Worm (Caenorhabditis elegans) whole organism, L1 larva: ENCODE results near the gene wht-6.

Experiments used
- C04F5.9 ChIP-seq: sonication (generic microtip); optimal IDR thresholded peaks from 2 replicates; lab custom pipeline; 2016; ENCODE audit warnings: missing genetic modification characterization, missing compliant biosample characterization
- C16A3.4 ChIP-seq: fragments of 150-350 bp; optimal IDR thresholded peaks from 2 replicates; lab custom pipeline; 2014; ENCODE audit warnings: missing biosample characterization, missing genetic modification characterization
- C34B4.2 ChIP-seq: sonication (generic microtip); optimal IDR thresholded peaks from 2 replicates; lab custom pipeline; 2017; ENCODE audit warnings: mild to moderate bottlenecking, missing genetic modification characterization, missing compliant biosample characterization
- alr-1 ChIP-seq: fragments of 200-800 bp; sonication (Bioruptor generic); optimal IDR thresholded peaks from 2 replicates; lab custom pipeline; 2018; ENCODE audit warnings: borderline replicate concordance, mild to moderate bottlenecking, missing genetic modification characterization, missing compliant biosample characterization
- aly-2 ChIP-seq: fragments of 150-350 bp; optimal IDR thresholded peaks from 2 replicates; lab custom pipeline; 2014; ENCODE audit warnings: missing biosample characterization, missing genetic modification characterization
- ama-1 ChIP-seq: fragments of 150-350 bp; optimal IDR thresholded peaks from 2 replicates; lab custom pipeline; 2014
- ces-1 ChIP-seq: fragments of 150-350 bp; optimal IDR thresholded peaks from 2 replicates; lab custom pipeline; 2014; ENCODE audit warnings: missing biosample characterization, missing genetic modification reagents, missing genetic modification characterization
- dpl-1 ChIP-seq, 3 experiments: fragments of 150-350 bp in 2 of 3; sonication (generic microtip) in 1 of 3; optimal IDR thresholded peaks; 2 replicates each; lab custom pipeline; 2014 to 2017; ENCODE audit warnings: missing biosample characterization in 3 of 3, missing genetic modification characterization in 3 of 3, missing genetic modification reagents in 3 of 3
- efl-1 ChIP-seq, 4 experiments: fragments of 150-350 bp; optimal IDR thresholded peaks in 3 of 4; peaks in 1 of 4; 1 replicate in 1 of 4; 2 replicates in 3 of 4; lab custom pipeline; 2014; ENCODE audit warnings: missing biosample characterization in 2 of 4, missing genetic modification characterization in 2 of 4, missing genetic modification reagents in 2 of 4
- egl-13 ChIP-seq: sonication (generic microtip); optimal IDR thresholded peaks from 2 replicates; lab custom pipeline; 2016; ENCODE audit warnings: missing genotype, missing genetic modification reagents, missing genetic modification characterization, missing compliant biosample characterization
- egl-27 ChIP-seq, 2 experiments: fragments of 150-350 bp in 1 of 2; sonication (generic microtip); optimal IDR thresholded peaks; 3 replicates each; lab custom pipeline; 2017 to 2018; ENCODE audit warnings: missing biosample characterization in 2 of 2, missing genetic modification characterization in 2 of 2, missing genetic modification reagents in 2 of 2
- elt-2 ChIP-seq: sonication (generic microtip); optimal IDR thresholded peaks from 2 replicates; lab custom pipeline; 2016; ENCODE audit warnings: missing genetic modification characterization, mild to moderate bottlenecking, inconsistent platforms, missing compliant biosample characterization, missing genetic modification reagents
- ets-5 ChIP-seq: fragments of 200-800 bp; sonication (Bioruptor generic); IDR thresholded peaks from 2 replicates; pipeline ENCODE4 v1.3.6; 2022; ENCODE audit warnings: missing genetic modification characterization, missing compliant biosample characterization
- fkh-10 ChIP-seq: sonication (generic microtip); optimal IDR thresholded peaks from 2 replicates; lab custom pipeline; 2017; ENCODE audit warnings: missing biosample characterization, missing genetic modification reagents, missing genetic modification characterization
- fkh-4 ChIP-seq: sonication (generic microtip); optimal IDR thresholded peaks from 2 replicates; lab custom pipeline; 2016; ENCODE audit warnings: missing compliant biosample characterization, missing genetic modification characterization, borderline replicate concordance
- fkh-8 ChIP-seq: sonication (generic microtip); optimal IDR thresholded peaks from 2 replicates; lab custom pipeline; 2016; ENCODE audit warnings: mild to moderate bottlenecking, missing genetic modification characterization, missing compliant biosample characterization
- fos-1 ChIP-seq: fragments of 150-350 bp; optimal IDR thresholded peaks from 2 replicates; lab custom pipeline; 2014; ENCODE audit warnings: missing biosample characterization, missing genetic modification characterization
- grh-1 ChIP-seq: fragments of 200-800 bp; sonication (Bioruptor generic); IDR thresholded peaks from 2 replicates; pipeline ENCODE4 v1.3.6; 2022; ENCODE audit warnings: missing genetic modification reagents, missing genetic modification characterization, missing compliant biosample characterization
- hpl-2 ChIP-seq: fragments of 150-350 bp; optimal IDR thresholded peaks from 2 replicates; lab custom pipeline; 2014; ENCODE audit warnings: missing biosample characterization, missing genetic modification reagents, missing genetic modification characterization
- jun-1 ChIP-seq: fragments of 150-350 bp; optimal IDR thresholded peaks from 2 replicates; lab custom pipeline; 2014; ENCODE audit warnings: missing biosample characterization, missing genetic modification reagents, missing genetic modification characterization
- lin-14 ChIP-seq: fragments of 200-800 bp; sonication (Bioruptor generic); optimal IDR thresholded peaks from 2 replicates; lab custom pipeline; 2018; ENCODE audit warnings: mild to moderate bottlenecking, missing genetic modification characterization, moderate library complexity, missing compliant biosample characterization
- lin-35 ChIP-seq, 2 experiments: fragments of 150-350 bp; optimal IDR thresholded peaks; 2 replicates each; lab custom pipeline; 2014; ENCODE audit warnings: missing biosample characterization in 2 of 2, missing genetic modification characterization in 2 of 2, missing genetic modification reagents in 2 of 2
- lin-39 ChIP-seq: fragments of 150-350 bp; optimal IDR thresholded peaks from 2 replicates; lab custom pipeline; 2014; ENCODE audit warnings: missing biosample characterization, missing genetic modification reagents, missing genetic modification characterization
- lsy-2 ChIP-seq, 2 experiments: fragments of 150-350 bp; optimal IDR thresholded peaks; 2 replicates each; lab custom pipeline; 2014; ENCODE audit warnings: missing biosample characterization in 2 of 2, missing genetic modification characterization in 2 of 2
- mef-2 ChIP-seq: fragments of 150-350 bp; optimal IDR thresholded peaks from 2 replicates; lab custom pipeline; 2014; ENCODE audit warnings: missing biosample characterization, missing genetic modification characterization
- nhr-11 ChIP-seq: fragments of 150-350 bp; optimal IDR thresholded peaks from 2 replicates; lab custom pipeline; 2014; ENCODE audit warnings: missing biosample characterization, missing genetic modification characterization
- nhr-12 ChIP-seq: sonication (generic microtip); optimal IDR thresholded peaks from 2 replicates; lab custom pipeline; 2017; ENCODE audit warnings: missing biosample characterization, missing genetic modification characterization
- nhr-19 ChIP-seq: fragments of 200-800 bp; sonication (Bioruptor generic); conservative IDR thresholded peaks from 2 replicates; pipeline ENCODE4 v1.3.6; 2022; ENCODE audit warnings: missing genetic modification characterization, missing compliant biosample characterization
- nhr-47 ChIP-seq: sonication (generic microtip); optimal IDR thresholded peaks from 2 replicates; lab custom pipeline; 2016; ENCODE audit warnings: mild to moderate bottlenecking, missing genetic modification characterization, moderate library complexity, missing compliant biosample characterization
- nhr-71 ChIP-seq: sonication (generic microtip); optimal IDR thresholded peaks from 2 replicates; lab custom pipeline; 2016; ENCODE audit warnings: mild to moderate bottlenecking, missing genetic modification characterization, moderate library complexity, missing compliant biosample characterization
- nhr-76 ChIP-seq: sonication (generic microtip); optimal IDR thresholded peaks from 2 replicates; lab custom pipeline; 2017; ENCODE audit warnings: missing biosample characterization, missing genetic modification characterization
- nhr-85 ChIP-seq: sonication (generic microtip); peaks from one replicate; lab custom pipeline; 2016; ENCODE audit warnings: missing genetic modification characterization, inconsistent platforms, missing compliant biosample characterization
- nhr-90 ChIP-seq: sonication (generic microtip); optimal IDR thresholded peaks from 2 replicates; lab custom pipeline; 2016; ENCODE audit warnings: mild to moderate bottlenecking, missing genetic modification characterization, missing compliant biosample characterization; ENCODE audit not compliant: poor library complexity
- pag-3 ChIP-seq: sonication (generic microtip); optimal IDR thresholded peaks from 2 replicates; lab custom pipeline; 2017; ENCODE audit warnings: missing genetic modification characterization, mild to moderate bottlenecking, missing compliant biosample characterization, antibody characterized with exemption, borderline replicate concordance; ENCODE audit not compliant: insufficient read depth
- pqm-1 ChIP-seq: sonication (generic microtip); optimal IDR thresholded peaks from 3 replicates; lab custom pipeline; 2017; ENCODE audit warnings: missing biosample characterization, missing genetic modification characterization
- rnt-1 ChIP-seq: sonication (generic microtip); optimal IDR thresholded peaks from 2 replicates; lab custom pipeline; 2016; ENCODE audit warnings: mild to moderate bottlenecking, missing genetic modification characterization, moderate library complexity, missing compliant biosample characterization
- skn-1 ChIP-seq: fragments of 150-350 bp; optimal IDR thresholded peaks from 2 replicates; lab custom pipeline; 2014; ENCODE audit warnings: missing biosample characterization, missing genetic modification characterization
- snu-23 ChIP-seq: sonication (generic microtip); optimal IDR thresholded peaks from 2 replicates; lab custom pipeline; 2016; ENCODE audit warnings: missing genetic modification characterization, missing compliant biosample characterization
- sptf-1 ChIP-seq: fragments of 150-350 bp; optimal IDR thresholded peaks from 2 replicates; lab custom pipeline; 2014; ENCODE audit warnings: missing biosample characterization, missing genetic modification characterization
- sup-37 ChIP-seq: fragments of 200-800 bp; sonication (Bioruptor generic); optimal IDR thresholded peaks from 2 replicates; lab custom pipeline; 2018; ENCODE audit warnings: mild to moderate bottlenecking, missing genetic modification characterization, missing compliant biosample characterization
- tbx-2 ChIP-seq: sonication (generic microtip); optimal IDR thresholded peaks from 2 replicates; lab custom pipeline; 2016; ENCODE audit warnings: missing genetic modification characterization, missing compliant biosample characterization
- tlp-1 ChIP-seq: fragments of 150-350 bp; optimal IDR thresholded peaks from 2 replicates; lab custom pipeline; 2014; ENCODE audit warnings: missing biosample characterization, missing genetic modification characterization
- unc-130 ChIP-seq: fragments of 150-350 bp; optimal IDR thresholded peaks from 2 replicates; lab custom pipeline; 2017; ENCODE audit warnings: missing biosample characterization, missing genetic modification characterization, inconsistent platforms
- unc-62 ChIP-seq: fragments of 150-350 bp; optimal IDR thresholded peaks from 2 replicates; lab custom pipeline; 2014; ENCODE audit warnings: missing biosample characterization, missing genetic modification reagents, missing genetic modification characterization
- unc-86 ChIP-seq: sonication (generic microtip); optimal IDR thresholded peaks from 2 replicates; lab custom pipeline; 2016; ENCODE audit warnings: missing genetic modification characterization, missing compliant biosample characterization
- xbp-1 ChIP-seq: sonication (generic microtip); optimal IDR thresholded peaks from 2 replicates; lab custom pipeline; 2016; ENCODE audit warnings: missing genetic modification characterization, missing compliant biosample characterization
- ztf-11 ChIP-seq, 2 experiments: sonication (generic microtip); optimal IDR thresholded peaks; 2 replicates each; lab custom pipeline; 2016 to 2017; ENCODE audit warnings: missing genetic modification characterization in 2 of 2, missing biosample characterization in 1 of 2, missing compliant biosample characterization in 1 of 2
- ztf-4 ChIP-seq: fragments of 150-350 bp; optimal IDR thresholded peaks from 2 replicates; lab custom pipeline; 2014; ENCODE audit warnings: missing biosample characterization, missing genetic modification characterization

wht-6 gene

DNA sequence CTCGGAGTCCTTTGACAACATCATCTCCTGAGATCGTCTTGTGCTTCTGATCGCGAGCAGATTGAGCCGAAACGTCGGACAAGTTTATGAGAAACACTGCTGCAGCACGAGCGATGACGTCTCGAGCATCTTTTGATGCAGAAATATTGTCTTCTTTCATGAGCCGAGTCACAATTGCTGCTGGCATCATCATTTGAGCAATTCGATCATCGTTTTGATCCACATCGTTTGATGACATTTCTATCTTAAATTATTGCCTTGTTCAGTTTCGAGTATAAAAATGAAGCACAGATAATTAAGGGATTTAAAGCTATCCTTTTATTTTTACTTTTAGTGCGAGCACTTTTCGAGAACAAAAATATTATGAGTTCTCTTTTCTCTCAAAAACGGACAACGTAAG, 8.9 kb upstream of the wht-6 start, which contains the start of gene T26A5.8:
TSS of gene T26A5.8 (minus strand) at position 247 of the 400 bp plus-strand sequence.
- TF ChIP-seq nhr-90 (peak; percentile 12), C04F5.9 (tag; lab: Kevin White, UChicago) (no peak), egl-27 (tag; optimal IDR thresholded peaks at IDR 0.05; lab: Kevin White, UChicago) (no peak), fkh-4 (tag; lab: Kevin White, UChicago) (no peak), nhr-85 (tag; lab: Kevin White, UChicago) (peak; percentile 9), elt-2 (peak; percentile 1), nhr-76 (tag; lab: Kevin White, UChicago) (no peak), egl-13 (no peak), unc-86 (no peak), nhr-71 (tag; lab: Kevin White, UChicago) (peak; percentile 56), unc-62 (GFP tag; lab: Kevin White, UChicago) (no peak), snu-23 (peak; percentile 11), lin-14 (GFP tag; lab: Kevin White, UChicago) (no peak), lsy-2 (tag; optimal IDR thresholded peaks at IDR 0.05; lab: Kevin White, UChicago) (no peak), alr-1 (tag; lab: Kevin White, UChicago) (no peak), jun-1 (no peak), ztf-11 (tag; optimal IDR thresholded peaks at IDR 0.05; lab: Kevin White, UChicago) (no peak), fkh-10 (GFP tag; lab: Kevin White, UChicago) (no peak), mef-2 (tag; lab: Kevin White, UChicago) (no peak), tbx-2 (tag; lab: Kevin White, UChicago) (no peak), nhr-47 (tag; lab: Kevin White, UChicago) (peak; percentile 11), sptf-1 (tag; lab: Kevin White, UChicago) (no peak), nhr-19 (GFP tag; lab: Robert Waterston, UW) (0 out of 2 replicates have a peak, but pooled peaks have one; percentile 2), C16A3.4 (tag; lab: Kevin White, UChicago) (no peak), efl-1 (optimal IDR thresholded peaks at IDR 0.05; lab: Kevin White, UChicago) (no peak), efl-1 (GFP tag; optimal IDR thresholded peaks at IDR 0.05 in 1 of 2; lab: Kevin White, UChicago) (no peak), tlp-1 (tag; lab: Kevin White, UChicago) (no peak), rnt-1 (peak; percentile 5), ama-1 (lab: Kevin White, UChicago) (peak; percentile 68), nhr-12 (tag; lab: Kevin White, UChicago) (no peak), ztf-4 (peak; percentile 66), skn-1 (tag; lab: Kevin White, UChicago) (no peak), lin-39 (no peak), fkh-8 (tag; lab: Kevin White, UChicago) (no peak), ets-5 (no peak), pqm-1 (tag; lab: Kevin White, UChicago) (no peak), ces-1 (no peak)

DNA sequence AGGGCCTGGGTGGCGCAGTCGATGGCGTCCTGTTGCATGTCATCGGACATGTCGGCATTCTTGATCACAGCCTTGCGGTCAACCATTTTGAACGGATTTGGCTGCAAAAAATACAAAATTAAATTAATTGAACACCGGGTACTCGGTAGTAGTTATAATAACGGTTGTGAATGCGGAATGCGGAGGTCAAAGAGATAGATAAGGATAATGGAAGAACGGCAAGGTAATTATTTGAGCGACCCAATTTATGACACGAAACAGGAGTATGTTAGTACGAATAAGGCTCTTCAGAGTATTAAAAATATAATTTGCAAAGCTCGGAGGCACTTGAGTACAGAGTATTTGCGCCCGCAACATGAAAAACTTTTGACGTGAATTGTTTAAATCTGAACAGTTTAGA, 7.9 kb upstream of the wht-6 start, which contains the start of gene dlc-1:
TSS of gene dlc-1 (minus strand) at position 101 of the 400 bp plus-strand sequence.
- no peak for TF ChIP-seq C34B4.2 (tag; lab: Kevin White, UChicago)
- TF ChIP-seq unc-62 (GFP tag; lab: Kevin White, UChicago), result no peak
- no peak for TF ChIP-seq efl-1 (optimal IDR thresholded peaks at IDR 0.05; lab: Kevin White, UChicago)
- TF ChIP-seq efl-1 (GFP tag; optimal IDR thresholded peaks at IDR 0.05 in 1 of 2; lab: Kevin White, UChicago), result peak in 1 of 2 experiments; percentile 57
- no peak for TF ChIP-seq pag-3 (tag; lab: Kevin White, UChicago)
- no peak for TF ChIP-seq sup-37
- TF ChIP-seq unc-86, result no peak
- no peak for TF ChIP-seq egl-13
- no peak for TF ChIP-seq egl-27 (tag; optimal IDR thresholded peaks at IDR 0.05; lab: Kevin White, UChicago)

ce11 chrIII:6464113-6464571, 7.4 kb upstream of the wht-6 start:
- TF ChIP-seq nhr-85 (tag; lab: Kevin White, UChicago), result peak; percentile 87
- TF ChIP-seq fkh-8 (tag; lab: Kevin White, UChicago), result peak; percentile 88
- no peak for TF ChIP-seq hpl-2 (GFP tag; lab: Kevin White, UChicago)
- TF ChIP-seq aly-2 (tag; lab: Kevin White, UChicago), result no peak
- TF ChIP-seq lin-39, result no peak
- TF ChIP-seq lin-35 (GFP tag; optimal IDR thresholded peaks at IDR 0.05; lab: Kevin White, UChicago), result peak; percentile 79 to 83
- TF ChIP-seq ztf-11 (tag; optimal IDR thresholded peaks at IDR 0.05; lab: Kevin White, UChicago), result peak in 1 of 2 experiments; percentile 66
- no peak for TF ChIP-seq alr-1 (tag; lab: Kevin White, UChicago)
- no peak for TF ChIP-seq fos-1 (tag; lab: Kevin White, UChicago)
- no peak for TF ChIP-seq nhr-11 (tag; lab: Kevin White, UChicago)
- TF ChIP-seq sptf-1 (tag; lab: Kevin White, UChicago), result no peak
- TF ChIP-seq egl-13, result peak; percentile 66
- TF ChIP-seq dpl-1 (GFP tag; optimal IDR thresholded peaks at IDR 0.05; lab: Kevin White, UChicago), result peak; percentile 78 to 83 (median 78)
- peak; percentile 58 for TF ChIP-seq grh-1 (GFP tag; lab: Robert Waterston, UW)
- TF ChIP-seq xbp-1 (tag; lab: Kevin White, UChicago), result peak; percentile 82
- TF ChIP-seq ces-1, result no peak
- TF ChIP-seq C16A3.4 (tag; lab: Kevin White, UChicago), result peak; percentile 78
- peak; percentile 68 for TF ChIP-seq unc-130 (tag; lab: Kevin White, UChicago)
